Fruit fly (Drosophila melanogaster) whole organism, prepupa: ENCODE measurements around the gene CG43391.

Experiments
- Blimp-1 ChIP-seq: fragments of 200-800 bp; sonication (Bioruptor generic); optimal IDR thresholded peaks from 3 replicates; lab custom pipeline; 2017; ENCODE audit warnings: missing biosample characterization, missing genetic modification characterization, mild to moderate bottlenecking, moderate library complexity, missing genetic modification reagents
- CG31627 ChIP-seq: fragments of 200-800 bp; sonication (Bioruptor generic); optimal IDR thresholded peaks from 3 replicates; lab custom pipeline; 2016; ENCODE audit warnings: missing biosample characterization, missing genetic modification characterization
- CG6792 ChIP-seq: fragments of 200-800 bp; sonication (Bioruptor generic); optimal IDR thresholded peaks from 3 replicates; lab custom pipeline; 2016; ENCODE audit warnings: missing biosample characterization, missing genetic modification characterization
- Eip93F ChIP-seq: fragments of 200-800 bp; sonication (Bioruptor generic); optimal IDR thresholded peaks from 2 replicates; lab custom pipeline; 2016; ENCODE audit warnings: missing biosample characterization, mild to moderate bottlenecking, missing genetic modification characterization
- Hr38 ChIP-seq: sonication (Bioruptor generic); optimal IDR thresholded peaks from 2 replicates; lab custom pipeline; 2016; ENCODE audit warnings: missing biosample characterization, missing genetic modification characterization
- Hr39 ChIP-seq: fragments of 200-800 bp; sonication (Bioruptor generic); optimal IDR thresholded peaks from 2 replicates; lab custom pipeline; 2016; ENCODE audit warnings: missing biosample characterization, missing genetic modification characterization
- Hr4 ChIP-seq: fragments of 200-800 bp; sonication (Bioruptor generic); optimal IDR thresholded peaks from 3 replicates; lab custom pipeline; 2016; ENCODE audit warnings: missing biosample characterization, missing genetic modification characterization
- Lpt ChIP-seq: fragments of 200-800 bp; sonication (Bioruptor generic); optimal IDR thresholded peaks from 3 replicates; lab custom pipeline; 2016; ENCODE audit warnings: missing biosample characterization, missing genetic modification characterization
- OdsH ChIP-seq: fragments of 200-800 bp; sonication (Bioruptor generic); optimal IDR thresholded peaks from 3 replicates; lab custom pipeline; 2016; ENCODE audit warnings: missing biosample characterization, missing genetic modification characterization
- acj6 ChIP-seq: fragments of 200-800 bp; sonication (Bioruptor generic); optimal IDR thresholded peaks from 3 replicates; lab custom pipeline; 2016; ENCODE audit warnings: missing biosample characterization, missing genetic modification characterization
- eg ChIP-seq: fragments of 200-800 bp; sonication (Bioruptor generic); IDR thresholded peaks from 3 replicates; pipeline ENCODE4 v1.3.6; 2022; ENCODE audit warnings: missing biosample characterization, missing genetic modification characterization
- fkh ChIP-seq: fragments of 200-800 bp; sonication (Bioruptor generic); optimal IDR thresholded peaks from 3 replicates; lab custom pipeline; 2017; ENCODE audit warnings: missing biosample characterization, mild to moderate bottlenecking, missing genetic modification characterization, moderate library complexity
- svp ChIP-seq: fragments of 200-800 bp; sonication (Bioruptor generic); peaks from one replicate; lab custom pipeline; 2016; ENCODE audit warnings: missing biosample characterization, missing genetic modification characterization
- topi ChIP-seq: fragments of 200-800 bp; sonication (Bioruptor generic); optimal IDR thresholded peaks from 3 replicates; lab custom pipeline; 2016; ENCODE audit warnings: missing biosample characterization, missing genetic modification characterization

DNA sequence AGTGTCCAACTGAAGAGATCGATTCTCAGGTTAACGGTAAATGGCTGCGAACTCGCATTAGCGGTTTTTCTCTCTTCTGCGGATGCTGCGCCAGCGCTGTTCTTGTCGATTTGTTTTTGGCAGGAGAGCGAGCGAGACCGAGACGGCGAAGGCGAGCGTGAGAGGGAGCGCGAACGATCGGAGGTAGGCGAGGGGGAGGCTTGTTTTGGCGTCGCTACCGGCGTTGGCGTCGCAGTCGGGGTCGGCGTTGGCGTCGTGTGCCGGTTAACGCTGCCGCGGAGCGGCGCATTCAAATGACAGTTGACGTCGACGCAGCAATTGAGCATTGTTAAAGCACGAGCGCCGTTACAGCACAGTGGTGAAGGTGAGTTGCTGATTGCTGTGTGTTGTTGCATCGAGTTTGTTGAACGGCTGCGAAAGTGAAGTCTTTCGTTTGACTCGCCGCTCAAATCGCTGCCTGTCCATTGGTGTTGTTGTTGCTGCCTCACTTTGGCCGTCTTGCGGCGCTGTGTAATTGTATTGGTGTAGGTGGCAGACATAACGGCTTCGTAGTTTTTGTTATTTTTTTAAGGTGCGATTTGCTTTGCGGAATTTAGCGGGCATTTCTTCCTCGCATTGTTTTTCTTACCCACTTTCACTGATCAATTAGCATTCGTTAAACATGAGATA is 6.1 kb upstream of the CG43391 start:
- no peak for TF ChIP-seq topi (GFP tag; lab: Kevin White, UChicago)
- TF ChIP-seq svp (GFP tag; lab: Kevin White, UChicago), result no peak
- TF ChIP-seq Blimp-1, result peak; percentile 87
- TF ChIP-seq eg (GFP tag; lab: Robert Waterston, UW), result no peak
- no peak for TF ChIP-seq Lpt (GFP tag; lab: Kevin White, UChicago)
- no peak for TF ChIP-seq Eip93F (GFP tag; lab: Kevin White, UChicago)
- no peak for TF ChIP-seq CG6792
- TF ChIP-seq fkh (GFP tag; lab: Kevin White, UChicago), result no peak
- TF ChIP-seq OdsH (GFP tag; lab: Kevin White, UChicago), result no peak
- no peak for TF ChIP-seq Hr39 (GFP tag; lab: Kevin White, UChicago)
- no peak for TF ChIP-seq CG31627 (GFP tag; lab: Kevin White, UChicago)
- TF ChIP-seq acj6 (GFP tag; lab: Kevin White, UChicago), result no peak
- no peak for TF ChIP-seq Hr38 (GFP tag; lab: Kevin White, UChicago)
- TF ChIP-seq Hr4 (GFP tag; lab: Kevin White, UChicago), result no peak
